Fruit fly (Drosophila melanogaster): Measurements from ENCODE around the gene Rbbp5.

Rbbp5 gene

dm6 chr3L:20385006-20385405 lies 37.3 kb upstream of the Rbbp5 start:
- TF ChIP-seq Hnf4 (GFP tag; optimal IDR thresholded peaks at IDR 0.05) (no peak), br (GFP tag; optimal IDR thresholded peaks at IDR 0.05) (no peak), dsf (GFP tag; optimal IDR thresholded peaks at IDR 0.05; ENCODE audit: borderline replicate concordance) (no peak), CrebA (GFP tag; optimal IDR thresholded peaks at IDR 0.05; ENCODE audit: borderline replicate concordance) (no peak), woc (GFP tag; optimal IDR thresholded peaks at IDR 0.05) (no peak), dl (GFP tag; optimal IDR thresholded peaks at IDR 0.05; ENCODE audit: insufficient read depth in 1 of 2, partially characterized antibody in 2 of 2) (no peak), Rel (GFP tag; optimal IDR thresholded peaks at IDR 0.05) (no peak), Rel (tag; optimal IDR thresholded peaks at IDR 0.05) (no peak), lola (GFP tag; optimal IDR thresholded peaks at IDR 0.05) (no peak)

- no peak for TF ChIP-seq jim (GFP tag; optimal IDR thresholded peaks at IDR 0.05)
- peak; percentile 85 for TF ChIP-seq OdsH (GFP tag; optimal IDR thresholded peaks at IDR 0.05)
- TF ChIP-seq sv (GFP tag; optimal IDR thresholded peaks at IDR 0.05) = peak; percentile 54
- TF ChIP-seq lola (GFP tag; optimal IDR thresholded peaks at IDR 0.05) = no peak
- no peak for TF ChIP-seq Abd-B (GFP tag; optimal IDR thresholded peaks at IDR 0.05)
- TF ChIP-seq HLH106 (tag; optimal IDR thresholded peaks at IDR 0.05) = peak; percentile 79
- TF ChIP-seq Vsx2 (GFP tag; optimal IDR thresholded peaks at IDR 0.05; ENCODE audit: partially characterized antibody) = no peak
- peak; percentile 86 for TF ChIP-seq h (GFP tag; optimal IDR thresholded peaks at IDR 0.05)
- TF ChIP-seq woc (GFP tag; optimal IDR thresholded peaks at IDR 0.05) = peak; percentile 64
- peak; percentile 91 for TF ChIP-seq brk (GFP tag; optimal IDR thresholded peaks at IDR 0.05)
- TF ChIP-seq usp (GFP tag; optimal IDR thresholded peaks at IDR 0.05) = no peak
- TF ChIP-seq Sp1 (GFP tag; optimal IDR thresholded peaks at IDR 0.05) = peak; percentile 78
- TF ChIP-seq foxo (GFP tag; optimal IDR thresholded peaks at IDR 0.05) = peak in 1 of 2 experiments; percentile 89
- no peak for TF ChIP-seq dl (GFP tag; optimal IDR thresholded peaks at IDR 0.05; ENCODE audit: insufficient read depth in 1 of 2, partially characterized antibody in 2 of 2)
- TF ChIP-seq ey (GFP tag; optimal IDR thresholded peaks at IDR 0.05) = peak; percentile 82
- peak; percentile 81 for TF ChIP-seq fru (GFP tag; optimal IDR thresholded peaks at IDR 0.05)
- peak; percentile 85 for TF ChIP-seq Hnf4 (GFP tag; optimal IDR thresholded peaks at IDR 0.05)
- TF ChIP-seq Jra (GFP tag; optimal IDR thresholded peaks at IDR 0.05) = peak; percentile 79
- no peak for TF ChIP-seq Mio (GFP tag; optimal IDR thresholded peaks at IDR 0.05)
- no peak for TF ChIP-seq tai (GFP tag; optimal IDR thresholded peaks at IDR 0.05)
- peak; percentile 75 for TF ChIP-seq dsf (GFP tag; optimal IDR thresholded peaks at IDR 0.05; ENCODE audit: borderline replicate concordance)
- TF ChIP-seq rgr (GFP tag; optimal IDR thresholded peaks at IDR 0.05) = peak; percentile 86
- no peak for TF ChIP-seq Dfd (GFP tag; optimal IDR thresholded peaks at IDR 0.05)
- peak; percentile 6 for TF ChIP-seq CG32264 (GFP tag; optimal IDR thresholded peaks at IDR 0.05)
- peak; percentile 38 for TF ChIP-seq CG9705 (GFP tag; optimal IDR thresholded peaks at IDR 0.05)
- TF ChIP-seq Hr83 (GFP tag; optimal IDR thresholded peaks at IDR 0.05; ENCODE audit: poor library complexity, severe bottlenecking) = peak; percentile 48
- TF ChIP-seq sage (GFP tag; optimal IDR thresholded peaks at IDR 0.05) = peak; percentile 48
- TF ChIP-seq N (GFP tag; optimal IDR thresholded peaks at IDR 0.05) = no peak
- no peak for TF ChIP-seq Rel (GFP tag; optimal IDR thresholded peaks at IDR 0.05)
- TF ChIP-seq Rel (tag; optimal IDR thresholded peaks at IDR 0.05) = peak; percentile 57
- no peak for TF ChIP-seq CrebA (GFP tag; optimal IDR thresholded peaks at IDR 0.05; ENCODE audit: borderline replicate concordance)
- TF ChIP-seq GATAd (GFP tag; optimal IDR thresholded peaks at IDR 0.05) = peak; percentile 60
- no peak for TF ChIP-seq Myc (optimal IDR thresholded peaks at IDR 0.05)
- TF ChIP-seq dmrt93B (GFP tag; optimal IDR thresholded peaks at IDR 0.05) = peak; percentile 44
- TF ChIP-seq Dif (GFP tag; optimal IDR thresholded peaks at IDR 0.05; ENCODE audit: partially characterized antibody) = no peak
- peak; percentile 77 for TF ChIP-seq psq (GFP tag; optimal IDR thresholded peaks at IDR 0.05)
- TF ChIP-seq Hr78 (GFP tag; optimal IDR thresholded peaks at IDR 0.05) = no peak
- no peak for TF ChIP-seq pan (optimal IDR thresholded peaks at IDR 0.05)
- peak; percentile 81 for TF ChIP-seq br (GFP tag; optimal IDR thresholded peaks at IDR 0.05)
These were observed 36.5 kb upstream of the Rbbp5 start, which contains the start of the genes CG5498 and fbl for dm6 chr3L:20384086-20384810. Gene CG5498, minus strand, starts transcription at chr3L:20384109. Gene fbl, plus strand, starts transcription at chr3L:20384429.
